Worm (Caenorhabditis elegans) whole organism, L1 larva: Measurements from ENCODE around the gene kup-1.
A peak's percentile ranks its signal among the peaks of the same experiment; 100 is the strongest.

Source experiments
- C04F5.9 ChIP-seq: sonication (generic microtip); optimal IDR thresholded peaks from 2 replicates; lab custom pipeline; 2016; ENCODE audit warnings: missing genetic modification characterization, missing compliant biosample characterization
- C16A3.4 ChIP-seq: fragments of 150-350 bp; optimal IDR thresholded peaks from 2 replicates; lab custom pipeline; 2014; ENCODE audit warnings: missing biosample characterization, missing genetic modification characterization
- C34B4.2 ChIP-seq: sonication (generic microtip); optimal IDR thresholded peaks from 2 replicates; lab custom pipeline; 2017; ENCODE audit warnings: mild to moderate bottlenecking, missing genetic modification characterization, missing compliant biosample characterization
- alr-1 ChIP-seq: fragments of 200-800 bp; sonication (Bioruptor generic); optimal IDR thresholded peaks from 2 replicates; lab custom pipeline; 2018; ENCODE audit warnings: borderline replicate concordance, mild to moderate bottlenecking, missing genetic modification characterization, missing compliant biosample characterization
- aly-2 ChIP-seq: fragments of 150-350 bp; optimal IDR thresholded peaks from 2 replicates; lab custom pipeline; 2014; ENCODE audit warnings: missing biosample characterization, missing genetic modification characterization
- blmp-1 ChIP-seq: fragments of 150-350 bp; optimal IDR thresholded peaks from 2 replicates; lab custom pipeline; 2014; ENCODE audit warnings: missing biosample characterization, missing genetic modification characterization
- ceh-63 ChIP-seq: fragments of 200-800 bp; sonication (Bioruptor generic); optimal IDR thresholded peaks from 2 replicates; lab custom pipeline; 2018; ENCODE audit warnings: mild to moderate bottlenecking, missing genetic modification characterization, missing compliant biosample characterization
- ceh-8 ChIP-seq: fragments of 200-800 bp; sonication (Bioruptor generic); optimal IDR thresholded peaks from 2 replicates; lab custom pipeline; 2018; ENCODE audit warnings: mild to moderate bottlenecking, missing genetic modification characterization, moderate library complexity, missing compliant biosample characterization
- ceh-82 ChIP-seq, 3 experiments: fragments of 150-350 bp in 1 of 3; sonication (generic microtip) in 2 of 3; optimal IDR thresholded peaks; 2 replicates each; lab custom pipeline; 2014 to 2017; ENCODE audit warnings: missing biosample characterization in 3 of 3, missing genetic modification characterization in 3 of 3
- ceh-88 ChIP-seq: fragments of 200-800 bp; sonication (Bioruptor generic); IDR thresholded peaks from 2 replicates; pipeline ENCODE4 v1.3.6; 2022; ENCODE audit warnings: missing genetic modification characterization, missing compliant biosample characterization
- ceh-90 ChIP-seq: sonication (generic microtip); optimal IDR thresholded peaks from 2 replicates; lab custom pipeline; 2016; ENCODE audit warnings: missing genetic modification characterization, missing compliant biosample characterization
- dpl-1 ChIP-seq, 3 experiments: fragments of 150-350 bp in 2 of 3; sonication (generic microtip) in 1 of 3; optimal IDR thresholded peaks; 2 replicates each; lab custom pipeline; 2014 to 2017; ENCODE audit warnings: missing biosample characterization in 3 of 3, missing genetic modification characterization in 3 of 3, missing genetic modification reagents in 3 of 3
- egl-13 ChIP-seq: sonication (generic microtip); optimal IDR thresholded peaks from 2 replicates; lab custom pipeline; 2016; ENCODE audit warnings: missing genotype, missing genetic modification reagents, missing genetic modification characterization, missing compliant biosample characterization
- fkh-10 ChIP-seq: sonication (generic microtip); optimal IDR thresholded peaks from 2 replicates; lab custom pipeline; 2017; ENCODE audit warnings: missing biosample characterization, missing genetic modification reagents, missing genetic modification characterization
- fkh-8 ChIP-seq: sonication (generic microtip); optimal IDR thresholded peaks from 2 replicates; lab custom pipeline; 2016; ENCODE audit warnings: mild to moderate bottlenecking, missing genetic modification characterization, missing compliant biosample characterization
- fos-1 ChIP-seq: fragments of 150-350 bp; optimal IDR thresholded peaks from 2 replicates; lab custom pipeline; 2014; ENCODE audit warnings: missing biosample characterization, missing genetic modification characterization
- irx-1 ChIP-seq: sonication (generic microtip); optimal IDR thresholded peaks from 2 replicates; lab custom pipeline; 2016; ENCODE audit warnings: missing genetic modification characterization, missing compliant biosample characterization
- lin-13 ChIP-seq: fragments of 150-350 bp; optimal IDR thresholded peaks from 2 replicates; lab custom pipeline; 2014; ENCODE audit warnings: missing biosample characterization, missing genetic modification reagents, missing genetic modification characterization
- lin-14 ChIP-seq: fragments of 200-800 bp; sonication (Bioruptor generic); optimal IDR thresholded peaks from 2 replicates; lab custom pipeline; 2018; ENCODE audit warnings: mild to moderate bottlenecking, missing genetic modification characterization, moderate library complexity, missing compliant biosample characterization
- mab-9 ChIP-seq: fragments of 200-800 bp; sonication (Bioruptor generic); IDR thresholded peaks from 2 replicates; pipeline ENCODE4 v1.3.6; 2022; ENCODE audit warnings: missing genetic modification reagents, missing genetic modification characterization, missing compliant biosample characterization
- mdl-1 ChIP-seq, 2 experiments: fragments of 150-350 bp; optimal IDR thresholded peaks; 2 replicates each; lab custom pipeline; 2014 to 2017; ENCODE audit warnings: missing biosample characterization in 2 of 2, missing genetic modification characterization in 2 of 2, inconsistent platforms in 1 of 2
- nhr-11 ChIP-seq: fragments of 150-350 bp; optimal IDR thresholded peaks from 2 replicates; lab custom pipeline; 2014; ENCODE audit warnings: missing biosample characterization, missing genetic modification characterization
- nhr-12 ChIP-seq: sonication (generic microtip); optimal IDR thresholded peaks from 2 replicates; lab custom pipeline; 2017; ENCODE audit warnings: missing biosample characterization, missing genetic modification characterization
- nhr-28 ChIP-seq: fragments of 150-350 bp; optimal IDR thresholded peaks from 2 replicates; lab custom pipeline; 2014; ENCODE audit warnings: missing biosample characterization, missing genetic modification characterization
- nhr-71 ChIP-seq: sonication (generic microtip); optimal IDR thresholded peaks from 2 replicates; lab custom pipeline; 2016; ENCODE audit warnings: mild to moderate bottlenecking, missing genetic modification characterization, moderate library complexity, missing compliant biosample characterization
- nhr-77 ChIP-seq: fragments of 150-350 bp; optimal IDR thresholded peaks from 2 replicates; lab custom pipeline; 2014; ENCODE audit warnings: missing biosample characterization, missing genetic modification characterization
- snpc-4 ChIP-seq: fragments of 150-350 bp; optimal IDR thresholded peaks from 2 replicates; lab custom pipeline; 2014; ENCODE audit warnings: missing biosample characterization, missing genetic modification characterization
- sox-4 ChIP-seq: sonication (generic microtip); optimal IDR thresholded peaks from 2 replicates; lab custom pipeline; 2016; ENCODE audit warnings: missing genetic modification characterization, missing compliant biosample characterization
- sptf-1 ChIP-seq: fragments of 150-350 bp; optimal IDR thresholded peaks from 2 replicates; lab custom pipeline; 2014; ENCODE audit warnings: missing biosample characterization, missing genetic modification characterization
- swsn-7 ChIP-seq: sonication (generic microtip); optimal IDR thresholded peaks from 2 replicates; lab custom pipeline; 2016; ENCODE audit warnings: missing genetic modification characterization, missing compliant biosample characterization
- tbx-2 ChIP-seq: sonication (generic microtip); optimal IDR thresholded peaks from 2 replicates; lab custom pipeline; 2016; ENCODE audit warnings: missing genetic modification characterization, missing compliant biosample characterization
- tlp-1 ChIP-seq: fragments of 150-350 bp; optimal IDR thresholded peaks from 2 replicates; lab custom pipeline; 2014; ENCODE audit warnings: missing biosample characterization, missing genetic modification characterization
- unc-130 ChIP-seq: fragments of 150-350 bp; optimal IDR thresholded peaks from 2 replicates; lab custom pipeline; 2017; ENCODE audit warnings: missing biosample characterization, missing genetic modification characterization, inconsistent platforms
- unc-62 ChIP-seq: fragments of 150-350 bp; optimal IDR thresholded peaks from 2 replicates; lab custom pipeline; 2014; ENCODE audit warnings: missing biosample characterization, missing genetic modification reagents, missing genetic modification characterization
- unc-86 ChIP-seq: sonication (generic microtip); optimal IDR thresholded peaks from 2 replicates; lab custom pipeline; 2016; ENCODE audit warnings: missing genetic modification characterization, missing compliant biosample characterization
- xbp-1 ChIP-seq: sonication (generic microtip); optimal IDR thresholded peaks from 2 replicates; lab custom pipeline; 2016; ENCODE audit warnings: missing genetic modification characterization, missing compliant biosample characterization

The kup-1 gene

ce11 chrV:12040823-12041606, at the start of gene kup-1, which contains the start of gene F10C2.4 (continued):
- no peak for TF ChIP-seq ceh-63 (GFP tag; lab: Kevin White, UChicago)
- no peak for TF ChIP-seq alr-1 (tag; lab: Kevin White, UChicago)
- peak; percentile 19 for TF ChIP-seq snpc-4
- peak in 1 of 3 experiments; percentile 63 for TF ChIP-seq ceh-82 (tag; optimal IDR thresholded peaks at IDR 0.05; lab: Kevin White, UChicago)
- no peak for TF ChIP-seq mab-9 (GFP tag; lab: Robert Waterston, UW)
- TF ChIP-seq blmp-1 (tag; lab: Kevin White, UChicago) = peak; percentile 60
- TF ChIP-seq irx-1 = peak; percentile 34
- peak; percentile 92 to 96 (median 94) for TF ChIP-seq dpl-1 (GFP tag; optimal IDR thresholded peaks at IDR 0.05; lab: Kevin White, UChicago)
- no peak for TF ChIP-seq nhr-11 (tag; lab: Kevin White, UChicago)
- peak; percentile 63 for TF ChIP-seq C16A3.4 (tag; lab: Kevin White, UChicago)
- TF ChIP-seq tbx-2 (tag; lab: Kevin White, UChicago) = peak; percentile 66
- TF ChIP-seq nhr-77 (tag; lab: Kevin White, UChicago) = peak; percentile 51
- no peak for TF ChIP-seq unc-62 (GFP tag; lab: Kevin White, UChicago)
- no peak for TF ChIP-seq egl-13
- no peak for TF ChIP-seq tlp-1 (tag; lab: Kevin White, UChicago)
- no peak for TF ChIP-seq C34B4.2 (tag; lab: Kevin White, UChicago)
- TF ChIP-seq C04F5.9 (tag; lab: Kevin White, UChicago) = peak; percentile 26
- no peak for TF ChIP-seq nhr-12 (tag; lab: Kevin White, UChicago)
- peak; percentile 42 for TF ChIP-seq fkh-8 (tag; lab: Kevin White, UChicago)
- TF ChIP-seq ceh-90 (tag; lab: Kevin White, UChicago) = no peak
- TF ChIP-seq swsn-7 = peak; percentile 54
- no peak for TF ChIP-seq mdl-1 (tag; optimal IDR thresholded peaks at IDR 0.05; lab: Kevin White, UChicago)
- TF ChIP-seq fos-1 = no peak
- no peak for TF ChIP-seq fkh-10 (GFP tag; lab: Kevin White, UChicago)
- no peak for TF ChIP-seq lin-13 (GFP tag; lab: Kevin White, UChicago)
- TF ChIP-seq sptf-1 = no peak
- TF ChIP-seq ceh-88 (GFP tag; lab: Robert Waterston, UW) = no peak
- TF ChIP-seq nhr-71 (tag; lab: Kevin White, UChicago) = peak; percentile 82
- no peak for TF ChIP-seq lin-14 (GFP tag; lab: Kevin White, UChicago)
- no peak for TF ChIP-seq ceh-8 (GFP tag; lab: Kevin White, UChicago)
- no peak for TF ChIP-seq aly-2 (tag; lab: Kevin White, UChicago)
- TF ChIP-seq unc-130 (tag; lab: Kevin White, UChicago) = no peak
- no peak for TF ChIP-seq nhr-28

DNA sequence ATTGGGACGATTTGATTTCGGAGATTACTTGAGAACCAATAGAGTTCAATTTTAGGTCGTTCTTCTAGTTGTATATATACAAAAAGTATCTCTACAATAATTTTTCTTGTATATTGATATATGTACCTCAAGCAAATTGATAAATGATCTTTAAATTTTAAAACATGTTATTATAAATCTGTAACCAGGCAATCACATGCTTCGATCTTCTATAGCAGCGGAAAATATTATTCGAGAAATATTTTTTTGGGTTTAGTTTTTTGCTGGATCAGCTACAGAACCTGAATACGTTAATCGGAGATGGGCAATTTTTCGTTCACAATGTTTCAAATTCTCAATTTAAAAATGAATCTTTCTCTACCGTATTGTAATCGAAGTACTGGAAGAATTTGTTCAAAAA, 48.1 kb upstream of the kup-1 start, which contains the start of gene R07B7.12:
R07B7.12 (plus strand) TSS at position 301 of the 400 bp plus-strand sequence.
- TF ChIP-seq unc-62 (GFP tag; lab: Kevin White, UChicago) (no peak), xbp-1 (tag; lab: Kevin White, UChicago) (no peak)
- TF ChIP-seq, all 84 proteins: peak for 0

DNA sequence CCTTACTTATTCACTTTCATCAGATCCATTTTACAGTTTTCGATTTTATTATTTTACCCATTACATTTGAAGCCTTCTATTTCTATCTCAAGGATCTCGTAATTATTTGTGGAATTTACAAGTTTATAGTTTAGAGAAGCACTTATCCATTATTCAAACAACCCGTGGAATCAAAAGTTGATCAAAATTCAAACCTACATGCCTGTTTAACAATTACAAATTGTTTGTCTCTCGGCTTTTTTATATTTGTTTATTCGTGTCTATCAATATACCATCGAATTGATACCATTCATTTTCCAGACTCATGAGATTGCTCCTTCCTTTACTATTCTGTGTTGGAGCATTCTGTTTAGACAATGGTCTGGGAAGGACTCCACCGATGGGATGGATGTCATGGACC, 46.3 kb upstream of the kup-1 start, which contains the start of gene gana-1:
gana-1 (plus strand) TSS at position 301 of the 400 bp plus-strand sequence.
- TF ChIP-seq fkh-10 (GFP tag; lab: Kevin White, UChicago) = no peak
- no peak for TF ChIP-seq egl-13
- no peak for TF ChIP-seq nhr-12 (tag; lab: Kevin White, UChicago)
- no peak for TF ChIP-seq alr-1 (tag; lab: Kevin White, UChicago)
- no peak for TF ChIP-seq fos-1
- TF ChIP-seq unc-86 (tag; lab: Kevin White, UChicago) = no peak
- no peak for TF ChIP-seq sox-4 (tag; lab: Kevin White, UChicago)
